Worm (Caenorhabditis elegans): ENCODE measurements around the gene F25D1.8.

F25D1.8 gene

DNA sequence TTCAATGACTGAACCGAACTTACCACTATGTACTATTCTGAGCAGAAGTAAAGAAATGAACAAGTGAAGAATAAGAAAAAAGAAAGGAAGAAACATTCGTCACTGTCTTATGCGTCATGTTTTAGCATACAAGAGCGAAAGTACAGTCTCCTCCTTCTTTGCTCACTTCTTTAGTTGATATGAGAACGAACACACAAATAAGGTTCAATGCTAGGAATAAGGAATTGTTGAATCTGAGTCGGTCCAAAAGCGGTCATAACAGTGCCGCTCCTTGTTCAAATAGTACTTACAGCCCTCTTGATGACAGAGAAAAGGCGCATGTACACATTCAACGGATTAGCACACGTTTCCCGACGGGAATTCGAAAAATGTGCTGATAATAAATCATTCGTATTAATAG lies at the start of gene F25D1.8:
TSS of gene F25D1.8 (plus strand) at position 301 of the 400 bp plus-strand sequence.
- TF ChIP-seq sptf-1 (tag; optimal IDR thresholded peaks at IDR 0.05) (no peak), mep-1 (tag; optimal IDR thresholded peaks at IDR 0.05) (no peak), lin-13 (tag; optimal IDR thresholded peaks at IDR 0.05) (no peak), elt-1 (tag; optimal IDR thresholded peaks at IDR 0.05; ENCODE audit: borderline replicate concordance, insufficient read depth) (no peak), sem-2 (GFP tag; optimal IDR thresholded peaks at IDR 0.05) (no peak), unc-39 (tag; optimal IDR thresholded peaks at IDR 0.05) (no peak), unc-120 (tag; optimal IDR thresholded peaks at IDR 0.05; ENCODE audit: poor library complexity, severe bottlenecking) (no peak), nhr-28 (tag; optimal IDR thresholded peaks at IDR 0.05) (no peak), mls-2 (tag; optimal IDR thresholded peaks at IDR 0.05) (no peak), bed-3 (GFP tag; optimal IDR thresholded peaks at IDR 0.05) (no peak), ces-1 (GFP tag; optimal IDR thresholded peaks at IDR 0.05) (no peak), nhr-2 (tag; optimal IDR thresholded peaks at IDR 0.05) (no peak), nhr-76 (tag; optimal IDR thresholded peaks at IDR 0.05) (no peak), hlh-1 (tag; optimal IDR thresholded peaks at IDR 0.05) (no peak)

DNA sequence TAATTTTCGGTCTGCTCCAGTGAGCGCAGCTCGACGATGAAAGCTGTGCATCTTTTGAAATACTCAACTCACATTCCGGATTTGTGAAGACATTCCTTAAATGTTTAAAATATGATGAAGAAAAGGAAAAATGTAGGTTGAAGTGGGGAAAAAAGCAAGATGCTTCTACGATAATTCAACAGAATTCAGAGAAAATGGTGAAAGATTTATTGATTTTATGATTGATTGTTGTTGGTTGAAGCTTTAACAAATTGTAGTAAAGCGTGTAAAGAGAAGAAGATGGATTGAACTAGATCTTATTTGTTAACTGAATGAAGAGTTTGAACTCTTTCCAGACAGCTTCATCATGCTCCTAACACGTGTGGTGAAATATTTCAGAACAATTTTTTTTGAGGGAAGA lies 49.2 kb upstream of the F25D1.8 start, which contains the start of gene ncx-5:
TSS of gene ncx-5 (minus strand) at position 101 of the 400 bp plus-strand sequence.
- TF ChIP-seq mls-2 (tag; optimal IDR thresholded peaks at IDR 0.05) (no peak), M03D4.4 (tag; optimal IDR thresholded peaks at IDR 0.05) (no peak), drap-1 (GFP tag; optimal IDR thresholded peaks at IDR 0.05) (no peak), ceh-43 (GFP tag; optimal IDR thresholded peaks at IDR 0.05) (no peak), mab-5 (tag; optimal IDR thresholded peaks at IDR 0.05) (no peak), bed-3 (GFP tag; optimal IDR thresholded peaks at IDR 0.05) (no peak)

DNA sequence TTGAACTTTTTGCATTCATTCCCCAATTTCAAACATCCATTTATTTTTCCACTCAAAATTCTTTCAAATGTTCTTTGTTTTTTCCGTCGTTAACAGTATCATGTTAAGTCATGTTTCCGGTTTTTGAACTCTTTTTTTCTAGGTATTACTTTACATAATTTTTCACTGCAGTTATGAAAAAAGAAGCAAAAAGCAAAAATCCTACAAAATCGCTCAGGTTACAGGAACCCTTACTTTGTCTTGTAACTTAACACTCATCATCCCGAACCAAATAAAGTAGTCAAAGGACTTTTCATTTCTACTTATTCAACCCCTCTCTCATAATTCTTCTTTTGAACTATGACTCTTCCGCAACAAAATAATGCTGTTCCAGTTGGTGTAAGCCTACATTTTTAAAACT lies 47.8 kb upstream of the F25D1.8 start, which contains the start of gene aqp-5:
TSS of gene aqp-5 (plus strand) at position 301 of the 400 bp plus-strand sequence.
- TF ChIP-seq pha-4 (tag; optimal IDR thresholded peaks at IDR 0.05), result no peak
- TF ChIP-seq bed-3 (GFP tag; optimal IDR thresholded peaks at IDR 0.05), result no peak
- TF ChIP-seq zip-8 (tag; optimal IDR thresholded peaks at IDR 0.05), result no peak
- no peak for TF ChIP-seq nhr-12 (tag; optimal IDR thresholded peaks at IDR 0.05)

DNA sequence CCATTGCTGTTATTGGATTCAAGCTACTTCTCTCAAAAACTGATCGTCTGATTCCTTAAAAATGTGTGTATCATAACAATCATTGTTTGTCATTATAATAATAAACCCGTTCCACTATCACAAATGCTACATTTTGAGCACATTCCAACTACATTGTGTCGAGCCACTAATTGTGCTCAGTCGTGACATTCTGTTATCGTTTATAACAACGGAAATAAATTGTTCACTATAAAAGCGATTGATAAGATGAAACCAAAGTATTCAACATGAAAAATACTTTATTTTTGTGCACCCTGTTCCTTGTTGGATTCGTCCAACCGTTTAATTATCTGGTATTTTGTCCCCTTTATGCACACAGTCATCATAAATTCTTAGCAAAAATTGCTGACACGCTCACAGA lies 46.1 kb upstream of the F25D1.8 start, which contains the start of gene ugt-33:
TSS of gene ugt-33 (plus strand) at position 260 of the 400 bp plus-strand sequence.
- no peak for TF ChIP-seq drap-1 (GFP tag; optimal IDR thresholded peaks at IDR 0.05)
- no peak for TF ChIP-seq mab-5 (tag; optimal IDR thresholded peaks at IDR 0.05)
- no peak for TF ChIP-seq nhr-12 (tag; optimal IDR thresholded peaks at IDR 0.05)
- TF ChIP-seq nhr-28 (tag; optimal IDR thresholded peaks at IDR 0.05), result no peak
- no peak for TF ChIP-seq zip-8 (tag; optimal IDR thresholded peaks at IDR 0.05)

DNA sequence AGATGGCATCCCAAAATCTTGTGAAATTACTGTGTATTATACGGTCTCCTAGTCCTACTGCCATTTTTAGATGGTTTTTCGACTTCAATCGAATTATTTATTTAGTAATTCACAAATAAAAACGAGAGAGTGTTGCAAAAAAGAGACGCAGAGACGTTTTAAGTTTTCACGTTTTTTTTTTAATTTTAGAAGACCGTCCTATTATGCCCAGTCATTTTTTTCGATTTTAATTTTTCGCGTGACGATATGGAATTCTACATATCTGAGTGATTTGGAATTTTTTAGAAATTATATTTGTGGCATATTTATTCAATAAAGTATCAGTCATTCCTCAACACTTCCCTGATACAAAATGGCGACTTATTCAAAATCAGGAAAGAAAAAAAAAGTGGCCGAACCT lies 42.5 kb upstream of the F25D1.8 start, which contains the start of gene C35A5.4:
TSS of gene C35A5.4 (plus strand) at position 301 of the 400 bp plus-strand sequence.
- TF ChIP-seq pha-4 (tag; optimal IDR thresholded peaks at IDR 0.05) (no peak), lsy-2 (tag; optimal IDR thresholded peaks at IDR 0.05) (no peak), ham-2 (GFP tag; optimal IDR thresholded peaks at IDR 0.05) (no peak), nhr-76 (tag; optimal IDR thresholded peaks at IDR 0.05) (no peak), zip-8 (tag; optimal IDR thresholded peaks at IDR 0.05) (no peak)

DNA sequence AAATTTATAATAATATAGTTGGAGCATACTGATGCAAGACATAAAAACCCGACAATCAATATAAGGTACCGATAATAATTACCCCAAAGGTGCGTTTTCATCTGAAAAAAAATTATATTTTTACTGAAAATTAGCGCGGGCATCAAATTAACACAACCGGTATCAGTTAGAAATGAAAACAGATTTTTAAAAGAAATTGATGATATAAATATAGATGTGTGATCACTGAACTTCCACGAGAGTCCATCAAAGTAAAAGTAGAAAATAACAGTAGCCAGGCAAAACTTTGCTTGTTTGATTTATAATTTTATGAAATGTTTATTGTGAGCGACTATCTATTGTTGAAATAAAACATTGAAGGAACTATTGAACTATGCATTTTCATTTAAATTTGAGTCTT lies 37.9 kb upstream of the F25D1.8 start, which contains the start of gene C35A5.3:
TSS of gene C35A5.3 (minus strand) at position 101 of the 400 bp plus-strand sequence.
- TF ChIP-seq M03D4.4 (tag; optimal IDR thresholded peaks at IDR 0.05) (no peak), lin-13 (tag; optimal IDR thresholded peaks at IDR 0.05) (no peak), lsy-2 (tag; optimal IDR thresholded peaks at IDR 0.05) (no peak), ceh-43 (GFP tag; optimal IDR thresholded peaks at IDR 0.05) (no peak), ceh-83 (GFP tag; optimal IDR thresholded peaks at IDR 0.05) (no peak)

- TF ChIP-seq ztf-11 (tag; optimal IDR thresholded peaks at IDR 0.05) (no peak), snpc-4 (tag; optimal IDR thresholded peaks at IDR 0.05) (no peak), bed-3 (GFP tag; optimal IDR thresholded peaks at IDR 0.05) (no peak), pha-4 (tag; optimal IDR thresholded peaks at IDR 0.05) (no peak), ceh-39 (tag; optimal IDR thresholded peaks at IDR 0.05) (no peak), mls-2 (tag; optimal IDR thresholded peaks at IDR 0.05) (no peak), zip-8 (tag; optimal IDR thresholded peaks at IDR 0.05) (no peak)
Measured at ce11 chrV:10503011-10503410, 36.2 kb upstream of the F25D1.8 start, which contains the start of gene C35A5.11. Gene C35A5.11, minus strand, starts transcription at chrV:10503111.

Data from whole organism, mixed stage, embryonic.